Fruit fly (Drosophila melanogaster) whole organism, wandering third instar larva: ENCODE data around the gene CG8578.

Source experiments
- GATAd ChIP-seq: sonication (Bioruptor generic); optimal IDR thresholded peaks from 2 replicates; lab custom pipeline; 2016; ENCODE audit warnings: missing biosample characterization, missing genetic modification characterization
- Sp1 ChIP-seq: fragments of 200-800 bp; sonication (Bioruptor generic); optimal IDR thresholded peaks from 3 replicates; lab custom pipeline; 2019; ENCODE audit warnings: missing biosample characterization, mild to moderate bottlenecking, missing genetic modification characterization, moderate library complexity
- lola ChIP-seq: fragments of >200 bp; optimal IDR thresholded peaks from 2 replicates; lab custom pipeline; 2017; ENCODE audit warnings: missing biosample characterization, missing genetic modification characterization
- psq ChIP-seq: fragments of 200-800 bp; sonication (Bioruptor generic); optimal IDR thresholded peaks from 3 replicates; lab custom pipeline; 2017; ENCODE audit warnings: missing biosample characterization, mild to moderate bottlenecking, missing genetic modification characterization, moderate library complexity
- tai ChIP-seq: sonication (Bioruptor generic); optimal IDR thresholded peaks from 2 replicates; lab custom pipeline; 2016; ENCODE audit warnings: missing biosample characterization, missing genetic modification characterization

- TF ChIP-seq Sp1 (no peak), lola (GFP tag; lab: Kevin White, UChicago) (no peak), psq (GFP tag; lab: Kevin White, UChicago) (no peak), GATAd (GFP tag; lab: Kevin White, UChicago) (no peak), tai (GFP tag; lab: Kevin White, UChicago) (no peak)
These were observed 31.3 kb downstream of the CG8578 start for dm6 chrX:15875569-15875968.
